Worm (Caenorhabditis elegans) whole organism, mixed stage, embryonic: ENCODE results near the gene F58B4.7.

Experiments used
- ham-2 ChIP-seq: fragments of 200-800 bp; sonication (Bioruptor generic); optimal IDR thresholded peaks from 2 replicates; lab custom pipeline; 2018; ENCODE audit warnings: mild to moderate bottlenecking, missing genetic modification characterization, missing compliant biosample characterization
- nhr-237 ChIP-seq: fragments of 150-350 bp; optimal IDR thresholded peaks from 2 replicates; lab custom pipeline; 2014; ENCODE audit warnings: missing biosample characterization, missing genetic modification characterization
- nhr-28 ChIP-seq: fragments of 150-350 bp; optimal IDR thresholded peaks from 2 replicates; lab custom pipeline; 2014; ENCODE audit warnings: missing biosample characterization, missing genetic modification characterization
- pha-4 ChIP-seq: fragments of 150-350 bp; optimal IDR thresholded peaks from 2 replicates; lab custom pipeline; 2018; ENCODE audit warnings: missing biosample characterization, missing genetic modification reagents, missing genetic modification characterization
- sptf-1 ChIP-seq: sonication (generic microtip); optimal IDR thresholded peaks from 2 replicates; lab custom pipeline; 2017; ENCODE audit warnings: mild to moderate bottlenecking, missing genetic modification characterization, moderate library complexity, missing compliant biosample characterization
- unc-120 ChIP-seq: sonication (generic microtip); optimal IDR thresholded peaks from 2 replicates; lab custom pipeline; 2017; ENCODE audit warnings: missing genetic modification characterization, missing compliant biosample characterization; ENCODE audit not compliant: poor library complexity, severe bottlenecking
- unc-39 ChIP-seq: fragments of 150-350 bp; optimal IDR thresholded peaks from 2 replicates; lab custom pipeline; 2014; ENCODE audit warnings: missing biosample characterization, missing genetic modification characterization
- ztf-11 ChIP-seq: fragments of 150-350 bp; optimal IDR thresholded peaks from 2 replicates; lab custom pipeline; 2014; ENCODE audit warnings: missing biosample characterization, missing genetic modification characterization

DNA sequence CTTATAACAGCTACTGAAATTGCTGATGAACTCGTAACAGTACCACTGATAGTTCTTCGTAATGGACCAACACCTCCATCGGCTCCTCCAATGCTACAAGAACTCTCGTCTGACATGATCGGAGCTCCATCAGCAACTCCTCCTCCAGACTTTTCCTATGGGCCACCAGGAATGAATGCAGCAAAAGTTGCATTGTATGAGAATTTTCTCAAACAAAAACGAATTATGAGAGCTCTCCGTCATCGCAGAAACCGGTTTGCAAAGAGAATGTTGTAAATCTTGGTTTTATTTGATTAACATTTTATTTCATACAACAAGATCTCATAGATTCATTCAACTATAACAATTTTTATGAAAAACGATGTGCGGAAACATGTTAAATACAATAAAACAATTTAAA is 35.6 kb downstream of the F58B4.7 start:
- TF ChIP-seq nhr-28 (no peak), unc-39 (tag; lab: Kevin White, UChicago) (no peak), sptf-1 (tag; lab: Kevin White, UChicago) (no peak), pha-4 (tag; lab: Kevin White, UChicago) (no peak), ztf-11 (tag; lab: Kevin White, UChicago) (no peak), ham-2 (no peak), unc-120 (tag; lab: Kevin White, UChicago) (no peak), nhr-237 (tag; lab: Kevin White, UChicago) (no peak)
